Worm (Caenorhabditis elegans): ENCODE measurements around the gene T24E12.1.

The T24E12.1 gene

ce11 chrII:3805518-3805917, 20.2 kb downstream of the T24E12.1 start:
- TF ChIP-seq ceh-83 (GFP tag; optimal IDR thresholded peaks at IDR 0.05), result no peak
- TF ChIP-seq nhr-76 (tag; optimal IDR thresholded peaks at IDR 0.05), result no peak
- no peak for TF ChIP-seq elt-1 (tag; optimal IDR thresholded peaks at IDR 0.05; ENCODE audit: borderline replicate concordance, insufficient read depth)
- TF ChIP-seq sem-2 (GFP tag; optimal IDR thresholded peaks at IDR 0.05), result no peak
- TF ChIP-seq mls-2 (tag; optimal IDR thresholded peaks at IDR 0.05), result no peak
- TF ChIP-seq blmp-1 (tag; optimal IDR thresholded peaks at IDR 0.05), result no peak
- TF ChIP-seq lsy-2 (tag; optimal IDR thresholded peaks at IDR 0.05), result no peak
- TF ChIP-seq unc-120 (tag; optimal IDR thresholded peaks at IDR 0.05; ENCODE audit: poor library complexity, severe bottlenecking), result no peak
- TF ChIP-seq nhr-12 (tag; optimal IDR thresholded peaks at IDR 0.05), result no peak
- TF ChIP-seq mab-5 (tag; optimal IDR thresholded peaks at IDR 0.05), result no peak
- no peak for TF ChIP-seq mep-1 (tag; optimal IDR thresholded peaks at IDR 0.05)
- TF ChIP-seq ham-2 (GFP tag; optimal IDR thresholded peaks at IDR 0.05), result no peak
- no peak for TF ChIP-seq lin-32 (GFP tag; optimal IDR thresholded peaks at IDR 0.05)

- TF ChIP-seq lin-32 (GFP tag; optimal IDR thresholded peaks at IDR 0.05), result no peak
- no peak for TF ChIP-seq snpc-4 (tag; optimal IDR thresholded peaks at IDR 0.05)
- TF ChIP-seq ceh-83 (GFP tag; optimal IDR thresholded peaks at IDR 0.05), result no peak
- TF ChIP-seq ham-2 (GFP tag; optimal IDR thresholded peaks at IDR 0.05), result no peak
- TF ChIP-seq hlh-1 (tag; optimal IDR thresholded peaks at IDR 0.05), result no peak
- TF ChIP-seq nhr-28 (tag; optimal IDR thresholded peaks at IDR 0.05), result no peak
- no peak for TF ChIP-seq ceh-43 (GFP tag; optimal IDR thresholded peaks at IDR 0.05)
- TF ChIP-seq lsy-2 (tag; optimal IDR thresholded peaks at IDR 0.05), result no peak
- no peak for TF ChIP-seq M03D4.4 (tag; optimal IDR thresholded peaks at IDR 0.05)
- no peak for TF ChIP-seq sptf-1 (tag; optimal IDR thresholded peaks at IDR 0.05)
Observed at ce11 chrII:3806964-3807363, 21.6 kb downstream of the T24E12.1 start, which contains the start of gene F54D10.4. Gene F54D10.4, minus strand, starts transcription at chrII:3807064.

ce11 chrII:3808104-3808503, 22.7 kb downstream of the T24E12.1 start, which contains the start of gene F54D10.5:
Gene F54D10.5, minus strand, starts transcription at chrII:3808177.
- peak; percentile 18 for TF ChIP-seq nhr-2 (tag; optimal IDR thresholded peaks at IDR 0.05)
- TF ChIP-seq elt-1 (tag; optimal IDR thresholded peaks at IDR 0.05; ENCODE audit: borderline replicate concordance, insufficient read depth), result no peak
- peak; percentile 40 for TF ChIP-seq mab-5 (tag; optimal IDR thresholded peaks at IDR 0.05)
- TF ChIP-seq lsy-2 (tag; optimal IDR thresholded peaks at IDR 0.05), result peak; percentile 58
- TF ChIP-seq hlh-1 (tag; optimal IDR thresholded peaks at IDR 0.05), result peak; percentile 52
- no peak for TF ChIP-seq nhr-28 (tag; optimal IDR thresholded peaks at IDR 0.05)
- peak; percentile 30 for TF ChIP-seq lin-13 (tag; optimal IDR thresholded peaks at IDR 0.05)
- no peak for TF ChIP-seq unc-120 (tag; optimal IDR thresholded peaks at IDR 0.05; ENCODE audit: poor library complexity, severe bottlenecking)
- no peak for TF ChIP-seq blmp-1 (tag; optimal IDR thresholded peaks at IDR 0.05)
- no peak for TF ChIP-seq ceh-83 (GFP tag; optimal IDR thresholded peaks at IDR 0.05)
- peak; percentile 43 for TF ChIP-seq sptf-1 (tag; optimal IDR thresholded peaks at IDR 0.05)
- peak; percentile 60 for TF ChIP-seq nhr-237 (tag; optimal IDR thresholded peaks at IDR 0.05)
- peak; percentile 91 for TF ChIP-seq mep-1 (tag; optimal IDR thresholded peaks at IDR 0.05)

- TF ChIP-seq snpc-4 (tag; optimal IDR thresholded peaks at IDR 0.05), result no peak
- no peak for TF ChIP-seq nhr-2 (tag; optimal IDR thresholded peaks at IDR 0.05)
- TF ChIP-seq pha-4 (tag; optimal IDR thresholded peaks at IDR 0.05), result no peak
- TF ChIP-seq zip-8 (tag; optimal IDR thresholded peaks at IDR 0.05), result no peak
- no peak for TF ChIP-seq ceh-83 (GFP tag; optimal IDR thresholded peaks at IDR 0.05)
- no peak for TF ChIP-seq elt-1 (tag; optimal IDR thresholded peaks at IDR 0.05; ENCODE audit: borderline replicate concordance, insufficient read depth)
- no peak for TF ChIP-seq sem-2 (GFP tag; optimal IDR thresholded peaks at IDR 0.05)
- no peak for TF ChIP-seq M03D4.4 (tag; optimal IDR thresholded peaks at IDR 0.05)
- no peak for TF ChIP-seq mab-5 (tag; optimal IDR thresholded peaks at IDR 0.05)
- TF ChIP-seq nhr-12 (tag; optimal IDR thresholded peaks at IDR 0.05), result no peak
- TF ChIP-seq nhr-76 (tag; optimal IDR thresholded peaks at IDR 0.05), result no peak
- TF ChIP-seq lsy-2 (tag; optimal IDR thresholded peaks at IDR 0.05), result no peak
- no peak for TF ChIP-seq lin-13 (tag; optimal IDR thresholded peaks at IDR 0.05)
- TF ChIP-seq sptf-1 (tag; optimal IDR thresholded peaks at IDR 0.05), result no peak
Observed at ce11 chrII:3808643-3809042, 23.3 kb downstream of the T24E12.1 start.

- TF ChIP-seq nhr-12 (tag; optimal IDR thresholded peaks at IDR 0.05), result no peak
- TF ChIP-seq pha-4 (tag; optimal IDR thresholded peaks at IDR 0.05), result peak; percentile 17
- TF ChIP-seq hlh-1 (tag; optimal IDR thresholded peaks at IDR 0.05), result no peak
- TF ChIP-seq unc-62 (GFP tag; optimal IDR thresholded peaks at IDR 0.05), result peak; percentile 38
- TF ChIP-seq ces-1 (GFP tag; optimal IDR thresholded peaks at IDR 0.05), result peak; percentile 7
- TF ChIP-seq elt-1 (tag; optimal IDR thresholded peaks at IDR 0.05; ENCODE audit: borderline replicate concordance, insufficient read depth), result no peak
Observed at ce11 chrII:3810550-3810949, 25.2 kb downstream of the T24E12.1 start.

ce11 chrII:3811816-3812332, 26.5 kb downstream of the T24E12.1 start, which contains the start of gene lido-15:
Gene lido-15, plus strand, starts transcription at chrII:3812282.
- TF ChIP-seq snpc-4 (tag; optimal IDR thresholded peaks at IDR 0.05) (no peak), ceh-83 (GFP tag; optimal IDR thresholded peaks at IDR 0.05) (no peak), nhr-28 (tag; optimal IDR thresholded peaks at IDR 0.05) (no peak)
